Worm (Caenorhabditis elegans) whole organism, early embryonic: ENCODE results near the gene B0507.6.

ENCODE experiments used
- B0310.2 ChIP-seq: sonication (generic microtip); optimal IDR thresholded peaks from 2 replicates; lab custom pipeline; 2016; ENCODE audit warnings: mild to moderate bottlenecking, missing genetic modification characterization, missing compliant biosample characterization
- aly-1 ChIP-seq: sonication (generic microtip); optimal IDR thresholded peaks from 2 replicates; lab custom pipeline; 2016; ENCODE audit warnings: missing genetic modification characterization, missing compliant biosample characterization
- ama-1 ChIP-seq: fragments of 150-350 bp; optimal IDR thresholded peaks from 2 replicates; lab custom pipeline; 2014
- ceh-13 ChIP-seq: fragments of 200-800 bp; sonication (Bioruptor generic); optimal IDR thresholded peaks from 2 replicates; lab custom pipeline; 2018; ENCODE audit warnings: mild to moderate bottlenecking, missing genetic modification characterization, missing compliant biosample characterization
- ceh-36 ChIP-seq: sonication (generic microtip); optimal IDR thresholded peaks from 2 replicates; lab custom pipeline; 2016; ENCODE audit warnings: missing genetic modification characterization, inconsistent platforms, missing compliant biosample characterization
- flt-1 ChIP-seq: fragments of 200-800 bp; sonication (Bioruptor generic); IDR thresholded peaks from 2 replicates; pipeline ENCODE4 v1.3.6; 2022; ENCODE audit warnings: missing genetic modification characterization, missing compliant biosample characterization
- hmg-4 ChIP-seq: fragments of 200-800 bp; sonication (Bioruptor generic); optimal IDR thresholded peaks from 2 replicates; lab custom pipeline; 2018; ENCODE audit warnings: mild to moderate bottlenecking, missing genetic modification characterization, missing compliant biosample characterization
- pes-1 ChIP-seq: fragments of 200-800 bp; sonication (Bioruptor generic); IDR thresholded peaks from 2 replicates; pipeline ENCODE4 v1.3.6; 2022; ENCODE audit warnings: missing genetic modification reagents, missing genetic modification characterization, missing compliant biosample characterization
- tbx-11 ChIP-seq: fragments of 200-800 bp; sonication (Bioruptor generic); IDR thresholded peaks from 2 replicates; pipeline ENCODE4 v1.3.6; 2022; ENCODE audit warnings: missing genetic modification characterization, missing compliant biosample characterization
- tra-4 ChIP-seq: sonication (generic microtip); optimal IDR thresholded peaks from 2 replicates; lab custom pipeline; 2017; ENCODE audit warnings: missing genetic modification characterization, missing compliant biosample characterization

ce11 chrV:8769154-8769553 is 23.2 kb downstream of the B0507.6 start:
- TF ChIP-seq pes-1 (no peak), ama-1 (lab: Kevin White, UChicago) (no peak), tbx-11 (GFP tag; lab: Robert Waterston, UW) (no peak), aly-1 (no peak), hmg-4 (GFP tag; lab: Kevin White, UChicago) (no peak), tra-4 (no peak), ceh-36 (tag; lab: Kevin White, UChicago) (no peak), B0310.2 (no peak), ceh-13 (GFP tag; lab: Kevin White, UChicago) (no peak), flt-1 (GFP tag; lab: Robert Waterston, UW) (no peak)
